Worm (Caenorhabditis elegans) whole organism, young adult: ENCODE measurements around the gene bcas-2.

Source experiments
- B0019.2 ChIP-seq: fragments of 200-800 bp; sonication (Bioruptor generic); conservative IDR thresholded peaks from 2 replicates; pipeline ENCODE4 v1.3.6; 2022; ENCODE audit warnings: missing genetic modification reagents, missing genetic modification characterization, missing compliant biosample characterization
- F52B5.7 ChIP-seq: sonication (generic microtip); optimal IDR thresholded peaks from 2 replicates; lab custom pipeline; 2016; ENCODE audit warnings: mild to moderate bottlenecking, missing genetic modification characterization, missing compliant biosample characterization
- F55B11.4 ChIP-seq: sonication (generic microtip); optimal IDR thresholded peaks from 2 replicates; lab custom pipeline; 2016; ENCODE audit warnings: missing compliant biosample characterization, missing genetic modification characterization, borderline replicate concordance; ENCODE audit not compliant: insufficient read depth
- F57A8.1 ChIP-seq: fragments of 200-800 bp; sonication (Bioruptor generic); optimal IDR thresholded peaks from 2 replicates; lab custom pipeline; 2018; ENCODE audit warnings: mild to moderate bottlenecking, missing genetic modification characterization, moderate library complexity, missing compliant biosample characterization
- T26A5.8 ChIP-seq: sonication (generic microtip); optimal IDR thresholded peaks from 2 replicates; lab custom pipeline; 2016; ENCODE audit warnings: missing genetic modification characterization, missing compliant biosample characterization
- Y79H2A.3 ChIP-seq: fragments of 200-800 bp; sonication (Bioruptor generic); conservative IDR thresholded peaks from 2 replicates; pipeline ENCODE4 v1.3.6; 2022; ENCODE audit warnings: missing genetic modification reagents, missing genetic modification characterization, missing compliant biosample characterization
- akir-1 ChIP-seq: fragments of 200-800 bp; sonication (Bioruptor generic); optimal IDR thresholded peaks from 2 replicates; lab custom pipeline; 2018; ENCODE audit warnings: mild to moderate bottlenecking, missing genetic modification characterization, moderate library complexity, missing compliant biosample characterization
- atf-7 ChIP-seq: sonication (generic microtip); optimal IDR thresholded peaks from 2 replicates; lab custom pipeline; 2017; ENCODE audit warnings: mild to moderate bottlenecking, missing genetic modification characterization, missing compliant biosample characterization
- athp-1 ChIP-seq: sonication (generic microtip); optimal IDR thresholded peaks from 2 replicates; lab custom pipeline; 2017; ENCODE audit warnings: mild to moderate bottlenecking, missing genetic modification characterization, missing compliant biosample characterization
- attf-6 ChIP-seq: fragments of 200-800 bp; sonication (Bioruptor generic); IDR thresholded peaks from 2 replicates; pipeline ENCODE4 v1.3.6; 2022; ENCODE audit warnings: missing genetic modification reagents, missing genetic modification characterization, missing compliant biosample characterization
- bed-2 ChIP-seq: fragments of 200-800 bp; sonication (Bioruptor generic); IDR thresholded peaks from 2 replicates; pipeline ENCODE4 v1.3.6; 2022; ENCODE audit warnings: missing genetic modification reagents, missing genetic modification characterization, missing compliant biosample characterization
- cebp-2 ChIP-seq: fragments of 200-800 bp; sonication (Bioruptor generic); IDR thresholded peaks from 2 replicates; pipeline ENCODE4 v1.3.6; 2022; ENCODE audit warnings: missing genetic modification characterization, missing compliant biosample characterization
- ceh-27 ChIP-seq: fragments of 200-800 bp; sonication (Bioruptor generic); optimal IDR thresholded peaks from 2 replicates; lab custom pipeline; 2018; ENCODE audit warnings: mild to moderate bottlenecking, missing genetic modification characterization, moderate library complexity, missing compliant biosample characterization
- ceh-40 ChIP-seq: fragments of 200-800 bp; sonication (Bioruptor generic); IDR thresholded peaks from 2 replicates; pipeline ENCODE4 v1.3.6; 2022; ENCODE audit warnings: missing genetic modification characterization, missing compliant biosample characterization
- ceh-79 ChIP-seq: sonication (generic microtip); optimal IDR thresholded peaks from 2 replicates; lab custom pipeline; 2017; ENCODE audit warnings: mild to moderate bottlenecking, missing genetic modification characterization, missing compliant biosample characterization
- ceh-91 ChIP-seq: fragments of 200-800 bp; sonication (Bioruptor generic); IDR thresholded peaks from 2 replicates; pipeline ENCODE4 v1.3.6; 2022; ENCODE audit warnings: missing genetic modification reagents, missing genetic modification characterization, missing compliant biosample characterization
- chd-7 ChIP-seq: sonication (generic microtip); optimal IDR thresholded peaks from 2 replicates; lab custom pipeline; 2016; ENCODE audit warnings: mild to moderate bottlenecking, missing genetic modification characterization, moderate library complexity, missing compliant biosample characterization
- egrh-3 ChIP-seq: fragments of 200-800 bp; sonication (Bioruptor generic); IDR thresholded peaks from 2 replicates; pipeline ENCODE4 v1.3.6; 2022; ENCODE audit warnings: missing genetic modification reagents, missing genetic modification characterization, missing compliant biosample characterization
- ekl-4 ChIP-seq: fragments of 200-800 bp; sonication (Bioruptor generic); IDR thresholded peaks from 2 replicates; pipeline ENCODE4 v1.3.6; 2022; ENCODE audit warnings: missing genetic modification reagents, missing genetic modification characterization, missing compliant biosample characterization
- ets-4 ChIP-seq: fragments of 200-800 bp; sonication (Bioruptor generic); optimal IDR thresholded peaks from 2 replicates; lab custom pipeline; 2018; ENCODE audit warnings: mild to moderate bottlenecking, missing genetic modification characterization, missing compliant biosample characterization
- gei-17 ChIP-seq: fragments of 200-800 bp; sonication (Bioruptor generic); optimal IDR thresholded peaks from 2 replicates; lab custom pipeline; 2018; ENCODE audit warnings: mild to moderate bottlenecking, missing genetic modification characterization, missing compliant biosample characterization
- lsl-1 ChIP-seq: fragments of 200-800 bp; sonication (Bioruptor generic); optimal IDR thresholded peaks from 2 replicates; lab custom pipeline; 2018; ENCODE audit warnings: mild to moderate bottlenecking, missing genetic modification characterization, moderate library complexity, missing compliant biosample characterization
- madf-10 ChIP-seq: sonication (generic microtip); optimal IDR thresholded peaks from 2 replicates; lab custom pipeline; 2016; ENCODE audit warnings: mild to moderate bottlenecking, missing genetic modification characterization, missing compliant biosample characterization
- madf-8 ChIP-seq: fragments of 200-800 bp; sonication (Bioruptor generic); conservative IDR thresholded peaks from 2 replicates; pipeline ENCODE4 v1.3.6; 2022; ENCODE audit warnings: missing genetic modification reagents, missing genetic modification characterization, missing compliant biosample characterization
- mel-28 ChIP-seq: sonication (generic microtip); optimal IDR thresholded peaks from 2 replicates; lab custom pipeline; 2016; ENCODE audit warnings: borderline replicate concordance, mild to moderate bottlenecking, missing genetic modification characterization, missing compliant biosample characterization
- mxl-1 ChIP-seq: sonication (generic microtip); optimal IDR thresholded peaks from 2 replicates; lab custom pipeline; 2016; ENCODE audit warnings: missing genetic modification characterization, missing compliant biosample characterization
- nhr-120 ChIP-seq: fragments of 200-800 bp; sonication (Bioruptor generic); IDR thresholded peaks from 2 replicates; pipeline ENCODE4 v1.3.6; 2022; ENCODE audit warnings: missing genetic modification characterization, missing compliant biosample characterization
- nhr-90 ChIP-seq: sonication (generic microtip); optimal IDR thresholded peaks from 2 replicates; lab custom pipeline; 2016; ENCODE audit warnings: missing genotype, mild to moderate bottlenecking, missing genetic modification characterization, missing compliant biosample characterization
- repo-1 ChIP-seq: sonication (generic microtip); optimal IDR thresholded peaks from 2 replicates; lab custom pipeline; 2017; ENCODE audit warnings: mild to moderate bottlenecking, missing genetic modification characterization, missing compliant biosample characterization
- rpc-1 ChIP-seq, 2 experiments: fragments of 150-350 bp in 1 of 2; sonication (generic microtip) in 1 of 2; optimal IDR thresholded peaks; 2 replicates each; lab custom pipeline; 2014 to 2018; ENCODE audit warnings: missing biosample characterization in 1 of 2, missing genetic modification characterization in 1 of 2, missing genetic modification reagents in 1 of 2, missing genotype in 1 of 2
- sdz-38 ChIP-seq: sonication (generic microtip); optimal IDR thresholded peaks from 2 replicates; lab custom pipeline; 2016; ENCODE audit warnings: missing genotype, missing genetic modification characterization, missing compliant biosample characterization
- snpc-1.3 ChIP-seq: sonication (generic microtip); optimal IDR thresholded peaks from 2 replicates; lab custom pipeline; 2017; ENCODE audit warnings: missing genetic modification characterization, mild to moderate bottlenecking, missing compliant biosample characterization, antibody characterized with exemption, moderate library complexity, missing genotype, missing genetic modification reagents; ENCODE audit not compliant: insufficient read depth
- snpc-3.4 ChIP-seq: sonication (generic microtip); optimal IDR thresholded peaks from 2 replicates; lab custom pipeline; 2017; ENCODE audit warnings: missing genetic modification characterization, mild to moderate bottlenecking, missing compliant biosample characterization, antibody characterized with exemption, moderate library complexity, missing genotype, missing genetic modification reagents
- somi-1 ChIP-seq: fragments of 200-800 bp; sonication (Bioruptor generic); optimal IDR thresholded peaks from 2 replicates; lab custom pipeline; 2018; ENCODE audit warnings: mild to moderate bottlenecking, missing genetic modification characterization, missing compliant biosample characterization
- tbx-9 ChIP-seq: sonication (generic microtip); optimal IDR thresholded peaks from 2 replicates; lab custom pipeline; 2016; ENCODE audit warnings: borderline replicate concordance, missing genetic modification characterization, inconsistent platforms, missing compliant biosample characterization
- ztf-25 ChIP-seq: fragments of 200-800 bp; sonication (Bioruptor generic); IDR thresholded peaks from 2 replicates; pipeline ENCODE4 v1.3.6; 2022; ENCODE audit warnings: missing genetic modification reagents, missing genetic modification characterization, missing compliant biosample characterization

bcas-2 gene

ce11 chrIII:6261985-6262384 lies 16.4 kb upstream of the bcas-2 start, which contains the start of gene srg-4:
Gene srg-4, minus strand, starts transcription at chrIII:6262085.
- TF ChIP-seq F57A8.1 (GFP tag; lab: Kevin White, UChicago), result no peak
- no peak for TF ChIP-seq nhr-90 (tag; lab: Kevin White, UChicago)
- no peak for TF ChIP-seq gei-17 (GFP tag; lab: Kevin White, UChicago)
- TF ChIP-seq atf-7 (tag; lab: Kevin White, UChicago), result no peak
- no peak for TF ChIP-seq mel-28 (tag; lab: Kevin White, UChicago)
- no peak for TF ChIP-seq tbx-9 (tag; lab: Kevin White, UChicago)
- TF ChIP-seq bed-2 (GFP tag; lab: Robert Waterston, UW), result no peak
- no peak for TF ChIP-seq lsl-1 (GFP tag; lab: Kevin White, UChicago)
- no peak for TF ChIP-seq chd-7 (tag; lab: Kevin White, UChicago)
- TF ChIP-seq Y79H2A.3 (GFP tag; lab: Robert Waterston, UW), result no peak
- TF ChIP-seq ets-4 (GFP tag; lab: Kevin White, UChicago), result no peak
- TF ChIP-seq attf-6 (GFP tag; lab: Robert Waterston, UW), result no peak
- TF ChIP-seq nhr-120 (GFP tag; lab: Robert Waterston, UW), result no peak
- no peak for TF ChIP-seq egrh-3 (GFP tag; lab: Robert Waterston, UW)
- TF ChIP-seq rpc-1 (optimal IDR thresholded peaks at IDR 0.05; lab: Kevin White, UChicago), result no peak
- no peak for TF ChIP-seq rpc-1 (tag; optimal IDR thresholded peaks at IDR 0.05; lab: Kevin White, UChicago)
- no peak for TF ChIP-seq athp-1 (tag; lab: Kevin White, UChicago)

- no peak for TF ChIP-seq snpc-1.3 (tag; lab: Kevin White, UChicago)
- no peak for TF ChIP-seq repo-1
- no peak for TF ChIP-seq ceh-40
- TF ChIP-seq snpc-3.4 (tag; lab: Kevin White, UChicago), result no peak
- no peak for TF ChIP-seq madf-8 (GFP tag; lab: Robert Waterston, UW)
- TF ChIP-seq ekl-4 (GFP tag; lab: Robert Waterston, UW), result no peak
- no peak for TF ChIP-seq Y79H2A.3 (GFP tag; lab: Robert Waterston, UW)
Observed at ce11 chrIII:6260115-6260514, 14.5 kb upstream of the bcas-2 start, which contains the start of gene srg-2. Gene srg-2, minus strand, starts transcription at chrIII:6260215.

DNA sequence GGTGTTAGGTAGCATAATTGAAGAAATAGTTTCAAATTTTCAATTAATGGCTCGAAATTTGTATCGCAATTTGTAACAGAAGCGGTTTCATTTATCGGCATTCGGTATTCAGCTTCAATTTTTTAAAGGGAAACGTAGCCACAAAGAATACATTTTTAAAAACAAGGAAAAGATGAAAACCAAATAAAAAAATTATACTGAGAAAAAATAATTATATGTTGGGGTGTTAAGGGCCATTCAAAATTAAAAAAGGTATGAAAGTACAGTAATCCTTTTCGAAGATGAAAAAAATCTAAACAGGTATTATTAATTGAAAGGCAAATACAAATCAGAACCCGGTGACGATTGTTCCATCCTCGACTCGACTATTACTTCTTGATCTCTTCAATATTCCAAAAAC lies 12.6 kb upstream of the bcas-2 start, which contains the start of gene srg-1:
Gene srg-1 (minus strand): TSS at position 101 of the 400 bp plus-strand sequence.
- TF ChIP-seq akir-1 (GFP tag; lab: Kevin White, UChicago) (no peak), F55B11.4 (tag; lab: Kevin White, UChicago) (no peak), ekl-4 (GFP tag; lab: Robert Waterston, UW) (no peak), sdz-38 (tag; lab: Kevin White, UChicago) (no peak), somi-1 (GFP tag; lab: Kevin White, UChicago) (no peak), T26A5.8 (tag; lab: Kevin White, UChicago) (no peak), mxl-1 (tag; lab: Kevin White, UChicago) (no peak), ceh-91 (GFP tag; lab: Robert Waterston, UW) (no peak), B0019.2 (GFP tag; lab: Robert Waterston, UW) (no peak), ztf-25 (no peak), cebp-2 (GFP tag; lab: Robert Waterston, UW) (no peak), ceh-79 (tag; lab: Kevin White, UChicago) (no peak), madf-10 (tag; lab: Kevin White, UChicago) (no peak), F52B5.7 (tag; lab: Kevin White, UChicago) (no peak), ceh-27 (GFP tag; lab: Kevin White, UChicago) (no peak)
